Worm (Caenorhabditis elegans): ENCODE measurements around the gene snf-12.

DNA sequence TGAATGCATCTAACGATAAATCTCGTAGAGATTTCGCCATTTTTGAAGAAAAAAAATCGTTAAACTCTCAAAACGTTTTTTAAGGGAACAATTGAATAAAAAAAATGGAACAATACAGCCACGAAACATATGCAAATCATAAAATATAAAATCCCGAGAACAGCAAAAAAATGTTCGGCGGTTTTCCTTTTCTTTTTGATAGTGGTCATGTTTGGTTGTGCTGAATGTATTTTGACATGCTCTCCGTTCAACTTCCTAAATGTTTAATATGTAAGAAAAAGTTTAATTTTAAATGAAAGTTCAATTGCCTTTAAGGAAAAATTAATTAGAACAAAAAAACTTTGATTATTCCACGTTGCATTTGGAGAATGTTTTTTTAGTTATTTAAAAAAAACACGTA is 18.9 kb upstream of the snf-12 start, which contains the start of gene C24A3.9:
- TF ChIP-seq nhr-12 (tag; optimal IDR thresholded peaks at IDR 0.05) (no peak), lsy-2 (tag; optimal IDR thresholded peaks at IDR 0.05) (no peak), R02D3.7 (tag; optimal IDR thresholded peaks at IDR 0.05) (no peak), nhr-21 (tag; optimal IDR thresholded peaks at IDR 0.05) (no peak), zag-1 (tag; optimal IDR thresholded peaks at IDR 0.05) (no peak), snpc-4 (tag; optimal IDR thresholded peaks at IDR 0.05) (no peak), nhr-237 (tag; optimal IDR thresholded peaks at IDR 0.05) (no peak), blmp-1 (tag; optimal IDR thresholded peaks at IDR 0.05; ENCODE audit: insufficient read depth) (no peak), mab-5 (tag; optimal IDR thresholded peaks at IDR 0.05) (no peak), nhr-11 (tag; optimal IDR thresholded peaks at IDR 0.05) (no peak)
